Worm (Caenorhabditis elegans) whole organism, mixed stage, embryonic: ENCODE data around the gene rab-14.

Experiments used
- ces-1 ChIP-seq: fragments of 150-350 bp; optimal IDR thresholded peaks from 2 replicates; lab custom pipeline; 2014; ENCODE audit warnings: missing biosample characterization, missing genetic modification reagents, missing genetic modification characterization
- elt-3 ChIP-seq: fragments of 150-350 bp; optimal IDR thresholded peaks from 2 replicates; lab custom pipeline; 2014; ENCODE audit warnings: missing biosample characterization, missing genetic modification characterization
- lin-13 ChIP-seq: fragments of 150-350 bp; optimal IDR thresholded peaks from 2 replicates; lab custom pipeline; 2014; ENCODE audit warnings: missing biosample characterization, missing genetic modification characterization
- nhr-76 ChIP-seq: sonication (generic microtip); optimal IDR thresholded peaks from 2 replicates; lab custom pipeline; 2017; ENCODE audit warnings: missing biosample characterization, missing genetic modification characterization
- unc-39 ChIP-seq: fragments of 150-350 bp; optimal IDR thresholded peaks from 2 replicates; lab custom pipeline; 2014; ENCODE audit warnings: missing biosample characterization, missing genetic modification characterization

DNA sequence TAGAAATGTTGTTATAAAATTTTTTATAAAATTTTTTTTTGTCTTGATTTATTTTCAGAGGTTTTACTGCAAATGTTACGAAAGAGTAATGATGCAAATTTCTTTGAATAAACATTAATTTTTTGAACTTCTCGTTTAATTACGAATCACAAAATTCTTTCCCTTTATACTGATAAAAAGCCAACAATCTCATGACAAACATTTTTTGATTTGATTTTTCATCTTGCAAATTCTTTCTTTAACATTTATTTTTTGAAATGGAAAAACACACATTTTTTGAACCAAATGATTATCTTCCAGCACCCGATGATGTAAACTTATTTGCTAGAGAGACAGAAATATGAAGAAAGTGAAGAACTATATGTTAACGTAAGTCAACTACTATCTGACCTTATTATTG lies 13.8 kb upstream of the rab-14 start, which contains the start of gene K09E9.1:
- TF ChIP-seq ces-1 (GFP tag; lab: Kevin White, UChicago): no peak
- no peak for TF ChIP-seq elt-3 (tag; lab: Kevin White, UChicago)
- no peak for TF ChIP-seq lin-13
- TF ChIP-seq unc-39: no peak
- TF ChIP-seq nhr-76: no peak
